Worm (Caenorhabditis elegans): ENCODE data around the gene F59B10.4.

DNA sequence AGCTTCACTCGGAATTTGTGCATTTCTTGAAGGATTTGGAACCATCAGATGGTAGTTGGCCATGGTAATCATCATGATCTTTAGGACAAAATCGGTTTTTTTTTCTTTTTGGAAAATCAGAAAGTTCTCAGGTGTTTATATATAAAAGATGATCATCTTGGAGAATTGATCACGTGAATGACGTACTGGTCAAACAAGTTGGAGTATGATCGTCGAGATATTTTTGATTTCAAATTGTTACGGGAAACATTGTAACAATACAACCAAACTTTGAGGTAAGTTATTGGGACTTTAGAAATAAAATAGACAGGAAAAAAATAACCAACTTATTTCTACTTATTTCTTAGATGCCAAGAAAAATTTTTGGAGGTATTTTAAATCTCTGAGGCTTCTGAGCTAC is at the start of gene F59B10.4:
- TF ChIP-seq ama-1 (optimal IDR thresholded peaks at IDR 0.05) (no peak), ama-1 (GFP tag; optimal IDR thresholded peaks at IDR 0.05) (no peak), K11D2.4 (GFP tag; IDR thresholded peaks at IDR 0.05) (no peak), hlh-12 (tag; optimal IDR thresholded peaks at IDR 0.05) (no peak), nfya-1 (tag; optimal IDR thresholded peaks at IDR 0.05; ENCODE audit: borderline replicate concordance, insufficient read depth) (no peak), pha-4 (tag; optimal IDR thresholded peaks at IDR 0.05) (no peak), athp-1 (tag; optimal IDR thresholded peaks at IDR 0.05) (no peak), somi-1 (GFP tag; optimal IDR thresholded peaks at IDR 0.05) (no peak), attf-6 (GFP tag; IDR thresholded peaks at IDR 0.05) (no peak), unc-130 (GFP tag; optimal IDR thresholded peaks at IDR 0.05) (no peak), Y53F4B.3 (GFP tag; IDR thresholded peaks at IDR 0.05) (no peak), snpc-4 (GFP tag; optimal IDR thresholded peaks at IDR 0.05) (no peak), snpc-4 (tag; optimal IDR thresholded peaks at IDR 0.05) (no peak), gei-17 (GFP tag; optimal IDR thresholded peaks at IDR 0.05) (no peak)
